Worm (Caenorhabditis elegans) whole organism, midembryonic: ENCODE data around the gene unc-23.

Experiments
- cog-1 ChIP-seq: sonication (generic microtip); optimal IDR thresholded peaks from 2 replicates; lab custom pipeline; 2016; ENCODE audit warnings: missing genetic modification characterization, missing compliant biosample characterization
- flt-1 ChIP-seq: fragments of 200-800 bp; sonication (Bioruptor generic); IDR thresholded peaks from 2 replicates; pipeline ENCODE4 v1.3.6; 2022; ENCODE audit warnings: missing genetic modification characterization, missing compliant biosample characterization
- klf-2 ChIP-seq: fragments of 200-800 bp; sonication (Bioruptor generic); conservative IDR thresholded peaks from 2 replicates; pipeline ENCODE4 v1.3.6; 2022; ENCODE audit warnings: missing genetic modification reagents, missing genetic modification characterization, missing compliant biosample characterization
- med-1 ChIP-seq: sonication (generic microtip); optimal IDR thresholded peaks from 2 replicates; lab custom pipeline; 2017; ENCODE audit warnings: missing genetic modification characterization, mild to moderate bottlenecking, missing compliant biosample characterization, antibody characterized with exemption, missing genetic modification reagents; ENCODE audit not compliant: insufficient read depth
- ref-1 ChIP-seq: fragments of 200-800 bp; sonication (Bioruptor generic); conservative IDR thresholded peaks from 2 replicates; pipeline ENCODE4 v1.3.6; 2022; ENCODE audit warnings: missing genetic modification reagents, missing genetic modification characterization, missing compliant biosample characterization
- ztf-23 ChIP-seq: fragments of 200-800 bp; sonication (Bioruptor generic); IDR thresholded peaks from 2 replicates; pipeline ENCODE4 v1.3.6; 2022; ENCODE audit warnings: missing genetic modification reagents, missing genetic modification characterization, missing compliant biosample characterization
- ztf-29 ChIP-seq: fragments of 200-800 bp; sonication (Bioruptor generic); IDR thresholded peaks from 2 replicates; pipeline ENCODE4 v1.3.6; 2022; ENCODE audit warnings: missing genetic modification reagents, missing genetic modification characterization, missing compliant biosample characterization

- TF ChIP-seq ref-1 (GFP tag; lab: Robert Waterston, UW) (no peak), klf-2 (GFP tag; lab: Robert Waterston, UW) (no peak), flt-1 (GFP tag; lab: Robert Waterston, UW) (no peak), ztf-29 (GFP tag; lab: Robert Waterston, UW) (no peak), ztf-23 (GFP tag; lab: Robert Waterston, UW) (no peak), cog-1 (tag; lab: Kevin White, UChicago) (no peak), med-1 (no peak)
These were observed 2.8 kb downstream of the unc-23 start for ce11 chrV:8938943-8939342.
